Worm (Caenorhabditis elegans): ENCODE results near the gene plc-3.

The plc-3 gene

ce11 chrII:10271093-10271492 lies 48.4 kb downstream of the plc-3 start, which contains the start of gene F54B3.4:
F54B3.4 (minus strand) TSS chrII:10271193.
- no peak for TF ChIP-seq unc-62 (GFP tag; optimal IDR thresholded peaks at IDR 0.05)

Data from whole organism, dauer.